Worm (Caenorhabditis elegans): ENCODE measurements around the gene C16C8.21.

DNA sequence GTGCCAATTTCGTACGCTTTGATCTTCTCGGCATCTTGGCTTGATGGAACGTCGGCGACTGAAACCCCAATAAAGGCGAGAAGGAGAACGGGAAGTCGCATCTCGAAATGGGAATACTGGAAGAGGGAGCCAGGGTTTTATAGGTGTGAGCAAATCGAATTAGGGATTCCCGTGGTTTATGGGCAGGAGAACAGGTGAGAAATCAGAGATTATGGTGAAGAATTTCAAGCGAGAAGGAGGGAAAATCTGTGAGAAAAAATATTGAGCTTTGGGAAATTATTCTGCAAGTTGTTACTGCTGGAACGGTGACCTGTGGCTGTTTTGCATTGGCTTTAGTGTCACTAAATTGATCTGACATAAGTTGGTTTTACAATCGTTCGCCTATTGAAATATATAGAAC lies 23.6 kb downstream of the C16C8.21 start, which contains the start of gene Y49F6B.13:
- no peak for TF ChIP-seq madf-6 (GFP tag; IDR thresholded peaks at IDR 0.05)
- TF ChIP-seq snpc-1.1 (tag; optimal IDR thresholded peaks at IDR 0.05; ENCODE audit: insufficient read depth), result no peak
- TF ChIP-seq ceh-100 (GFP tag; IDR thresholded peaks at IDR 0.05), result no peak
- no peak for TF ChIP-seq ets-4 (GFP tag; optimal IDR thresholded peaks at IDR 0.05)
- no peak for TF ChIP-seq mes-4 (tag; optimal IDR thresholded peaks at IDR 0.05)
- TF ChIP-seq efl-1 (GFP tag; optimal IDR thresholded peaks at IDR 0.05), result no peak
- TF ChIP-seq him-1 (tag; optimal IDR thresholded peaks at IDR 0.05), result no peak
- TF ChIP-seq ekl-4 (GFP tag; IDR thresholded peaks at IDR 0.05), result no peak
- TF ChIP-seq B0019.2 (GFP tag; conservative IDR thresholded peaks at IDR 0.05), result no peak
